Worm (Caenorhabditis elegans): ENCODE results near the gene pgph-2.
"Not testable (repeated sequence)": the region's sequence is repeated elsewhere in the genome, so short reads cannot be mapped to it uniquely, and the experiment has no call there.

The pgph-2 gene

ce11 chrV:5774137-5774536 is 9.2 kb downstream of the pgph-2 start:
- TF ChIP-seq Y67H2A.10 (GFP tag; conservative IDR thresholded peaks at IDR 0.05): no peak
- no peak for TF ChIP-seq rec-8 (tag; optimal IDR thresholded peaks at IDR 0.05)
- TF ChIP-seq D2030.7 (GFP tag; IDR thresholded peaks at IDR 0.05): no peak

- TF ChIP-seq ztf-25 (GFP tag; IDR thresholded peaks at IDR 0.05) (peak; percentile 77), pbrm-1 (GFP tag; IDR thresholded peaks at IDR 0.05) (peak; percentile 94), ekl-4 (GFP tag; IDR thresholded peaks at IDR 0.05) (peak; percentile 93), K11D2.4 (GFP tag; IDR thresholded peaks at IDR 0.05) (peak; percentile 83), snpc-3.4 (tag; optimal IDR thresholded peaks at IDR 0.05) (peak; percentile 29), rcor-1 (GFP tag; IDR thresholded peaks at IDR 0.05) (peak; percentile 94), bed-2 (GFP tag; IDR thresholded peaks at IDR 0.05) (peak; percentile 82), D2030.7 (GFP tag; IDR thresholded peaks at IDR 0.05) (peak; percentile 99), ceh-100 (GFP tag; IDR thresholded peaks at IDR 0.05) (peak; percentile 96), cebp-1 (GFP tag; IDR thresholded peaks at IDR 0.05) (peak; percentile 88), cebp-1 (tag; optimal IDR thresholded peaks at IDR 0.05) (peak; percentile 52), Y67H2A.10 (GFP tag; conservative IDR thresholded peaks at IDR 0.05) (peak; percentile 83), Y53F4B.3 (GFP tag; IDR thresholded peaks at IDR 0.05) (peak; percentile 77), ztf-28 (GFP tag; IDR thresholded peaks at IDR 0.05) (peak; percentile 97), attf-5 (GFP tag; optimal IDR thresholded peaks at IDR 0.05) (peak; percentile 37), ztf-18 (tag; optimal IDR thresholded peaks at IDR 0.05) (peak; percentile 28), madf-3 (GFP tag; IDR thresholded peaks at IDR 0.05) (peak; percentile 91), F49E8.2 (tag; optimal IDR thresholded peaks at IDR 0.05; ENCODE audit: insufficient read depth) (peak; percentile 56), let-526 (GFP tag; IDR thresholded peaks at IDR 0.05) (peak; percentile 92), madf-6 (GFP tag; IDR thresholded peaks at IDR 0.05) (peak; percentile 93), F39B2.1 (GFP tag; IDR thresholded peaks at IDR 0.05) (peak; percentile 71; the same call in 1 of the 2 replicates), dox-1 (GFP tag; IDR thresholded peaks at IDR 0.05) (peak; percentile 98), attf-6 (GFP tag; IDR thresholded peaks at IDR 0.05) (peak; percentile 77), hsf-1 (GFP tag; IDR thresholded peaks at IDR 0.05) (peak; percentile 78), B0019.2 (GFP tag; conservative IDR thresholded peaks at IDR 0.05) (peak; percentile 88), efl-1 (GFP tag; optimal IDR thresholded peaks at IDR 0.05) (peak; percentile 63), egrh-3 (GFP tag; IDR thresholded peaks at IDR 0.05) (peak; percentile 85), ceh-40 (GFP tag; IDR thresholded peaks at IDR 0.05) (0 out of 2 replicates have a peak, but pooled peaks have one; percentile 40), Y56A3A.18 (GFP tag; IDR thresholded peaks at IDR 0.05) (peak; percentile 76; the same call in 1 of the 2 replicates), dpl-1 (GFP tag; optimal IDR thresholded peaks at IDR 0.05) (peak; percentile 47), C17E4.6 (GFP tag; IDR thresholded peaks at IDR 0.05) (peak; percentile 89), Y95B8A.8 (GFP tag; IDR thresholded peaks at IDR 0.05) (peak; percentile 95), ceh-91 (GFP tag; IDR thresholded peaks at IDR 0.05) (peak; percentile 93), F33H1.4 (GFP tag; IDR thresholded peaks at IDR 0.05) (peak; percentile 79), lir-1 (GFP tag; conservative IDR thresholded peaks at IDR 0.05) (0 out of 2 replicates have a peak, but pooled peaks have one; percentile 12), cebp-2 (GFP tag; IDR thresholded peaks at IDR 0.05) (peak; percentile 84; the same call in 1 of the 2 replicates), tbp1 (GFP tag; optimal IDR thresholded peaks at IDR 0.05) (peak; percentile 49), snpc-4 (tag; optimal IDR thresholded peaks at IDR 0.05) (peak in 3 of 4 experiments; percentile 15 to 37 (median 26)), nhr-80 (tag; optimal IDR thresholded peaks at IDR 0.05) (peak; percentile 19), Y53G8AR.9 (GFP tag; conservative IDR thresholded peaks at IDR 0.05) (peak; percentile 94), ceh-58 (GFP tag; IDR thresholded peaks at IDR 0.05) (0 out of 2 replicates have a peak, but pooled peaks have one; percentile 10), hmg-20 (GFP tag; IDR thresholded peaks at IDR 0.05) (peak; percentile 69; the same call in 1 of the 2 replicates), tlf-1 (GFP tag; optimal IDR thresholded peaks at IDR 0.05) (peak; percentile 12), xnd-1 (tag; optimal IDR thresholded peaks at IDR 0.05) (peak; percentile 45)
- not testable (repeated sequence) for TF ChIP-seq snpc-4 (GFP tag; optimal IDR thresholded peaks at IDR 0.05)
Measured at ce11 chrV:5776941-5777340, 12.0 kb downstream of the pgph-2 start, which contains the start of gene F44E7.4. F44E7.4 (minus strand) TSS chrV:5776953.

Data from whole organism, young adult.